Worm (Caenorhabditis elegans): ENCODE measurements around the gene hlh-6.
A peak's percentile ranks its signal among the peaks of the same experiment; 100 is the strongest.

Gene hlh-6

ce11 chrII:9653679-9654078, 39.1 kb upstream of the hlh-6 start, which contains the start of gene ZK1307.2:
ZK1307.2 (minus strand) TSS chrII:9653952.
- TF ChIP-seq skn-1 (tag; optimal IDR thresholded peaks at IDR 0.05), result no peak
- TF ChIP-seq unc-98 (GFP tag; IDR thresholded peaks at IDR 0.05), result no peak
- no peak for TF ChIP-seq nhr-77 (tag; optimal IDR thresholded peaks at IDR 0.05)
- TF ChIP-seq ceh-8 (GFP tag; optimal IDR thresholded peaks at IDR 0.05), result no peak

- TF ChIP-seq snu-23 (GFP tag; optimal IDR thresholded peaks at IDR 0.05), result no peak
- no peak for TF ChIP-seq nhr-85 (tag)
- no peak for TF ChIP-seq nhr-28 (tag; optimal IDR thresholded peaks at IDR 0.05)
- no peak for TF ChIP-seq swsn-7 (tag; optimal IDR thresholded peaks at IDR 0.05)
- TF ChIP-seq skn-1 (tag; optimal IDR thresholded peaks at IDR 0.05), result no peak
- no peak for TF ChIP-seq egl-27 (tag; optimal IDR thresholded peaks at IDR 0.05)
- no peak for TF ChIP-seq elt-3 (tag; optimal IDR thresholded peaks at IDR 0.05)
- TF ChIP-seq isw-1 (GFP tag; IDR thresholded peaks at IDR 0.05), result no peak
- TF ChIP-seq elt-2 (tag; optimal IDR thresholded peaks at IDR 0.05), result no peak
- TF ChIP-seq pqm-1 (tag; optimal IDR thresholded peaks at IDR 0.05), result no peak
- TF ChIP-seq nhr-90 (tag; optimal IDR thresholded peaks at IDR 0.05; ENCODE audit: poor library complexity), result no peak
- TF ChIP-seq aly-2 (tag; optimal IDR thresholded peaks at IDR 0.05), result no peak
- TF ChIP-seq ceh-88 (GFP tag; IDR thresholded peaks at IDR 0.05), result no peak
- TF ChIP-seq C16A3.4 (tag; optimal IDR thresholded peaks at IDR 0.05), result no peak
- no peak for TF ChIP-seq egl-13 (tag; optimal IDR thresholded peaks at IDR 0.05)
- TF ChIP-seq jun-1 (tag; optimal IDR thresholded peaks at IDR 0.05), result no peak
Measured at ce11 chrII:9652919-9653318, 38.3 kb upstream of the hlh-6 start, which contains the start of gene ZK1307.3. ZK1307.3 (minus strand) TSS chrII:9653019.

ce11 chrII:9651700-9652099, 37.1 kb upstream of the hlh-6 start, which contains the start of gene ZK1307.4:
ZK1307.4 (minus strand) TSS chrII:9651800.
- no peak for TF ChIP-seq pag-3 (tag; optimal IDR thresholded peaks at IDR 0.05; ENCODE audit: borderline replicate concordance, insufficient read depth)
- no peak for TF ChIP-seq lsy-2 (tag; optimal IDR thresholded peaks at IDR 0.05)
- TF ChIP-seq nhr-47 (tag; optimal IDR thresholded peaks at IDR 0.05), result no peak
- no peak for TF ChIP-seq C34B4.2 (tag; optimal IDR thresholded peaks at IDR 0.05)
- TF ChIP-seq fkh-4 (tag; optimal IDR thresholded peaks at IDR 0.05; ENCODE audit: borderline replicate concordance), result no peak

ce11 chrII:9649191-9649590, 34.6 kb upstream of the hlh-6 start, which contains the start of gene ZK1307.9:
ZK1307.9 (plus strand) TSS chrII:9649491.
- TF ChIP-seq alr-1 (tag; optimal IDR thresholded peaks at IDR 0.05; ENCODE audit: borderline replicate concordance) (no peak), lir-3 (tag; optimal IDR thresholded peaks at IDR 0.05; ENCODE audit: poor library complexity) (no peak), nhr-76 (tag; optimal IDR thresholded peaks at IDR 0.05) (no peak), elt-3 (tag; optimal IDR thresholded peaks at IDR 0.05) (no peak), jun-1 (tag; optimal IDR thresholded peaks at IDR 0.05) (no peak), unc-30 (tag; optimal IDR thresholded peaks at IDR 0.05) (no peak), sox-4 (tag; optimal IDR thresholded peaks at IDR 0.05) (no peak), hpl-2 (GFP tag; optimal IDR thresholded peaks at IDR 0.05) (no peak), dsc-1 (tag; optimal IDR thresholded peaks at IDR 0.05) (no peak), ceh-90 (tag; optimal IDR thresholded peaks at IDR 0.05) (no peak), egl-27 (tag; optimal IDR thresholded peaks at IDR 0.05) (no peak)

- no peak for TF ChIP-seq mab-9 (GFP tag; IDR thresholded peaks at IDR 0.05)
- peak; percentile 20 for TF ChIP-seq blmp-1 (tag; optimal IDR thresholded peaks at IDR 0.05)
- peak; percentile 40 for TF ChIP-seq nhr-71 (tag; optimal IDR thresholded peaks at IDR 0.05)
- TF ChIP-seq sox-4 (tag; optimal IDR thresholded peaks at IDR 0.05), result no peak
- peak; percentile 7 for TF ChIP-seq mep-1 (tag; optimal IDR thresholded peaks at IDR 0.05)
- TF ChIP-seq unc-98 (GFP tag; IDR thresholded peaks at IDR 0.05), result no peak
- peak; percentile 17 for TF ChIP-seq nhr-47 (tag; optimal IDR thresholded peaks at IDR 0.05)
- peak in 1 of 2 experiments; percentile 11 for TF ChIP-seq lsy-2 (tag; optimal IDR thresholded peaks at IDR 0.05)
- TF ChIP-seq nhr-20 (tag; optimal IDR thresholded peaks at IDR 0.05), result peak; percentile 39
- TF ChIP-seq nhr-19 (GFP tag; conservative IDR thresholded peaks at IDR 0.05), result no peak
- peak in 1 of 3 experiments; percentile 25 for TF ChIP-seq dpl-1 (GFP tag; optimal IDR thresholded peaks at IDR 0.05)
- no peak for TF ChIP-seq lin-39 (tag; optimal IDR thresholded peaks at IDR 0.05)
- TF ChIP-seq fkh-4 (tag; optimal IDR thresholded peaks at IDR 0.05; ENCODE audit: borderline replicate concordance), result no peak
- TF ChIP-seq efl-1 (optimal IDR thresholded peaks at IDR 0.05), result peak in 1 of 2 experiments; percentile 21
- peak; percentile 7 to 70 for TF ChIP-seq efl-1 (GFP tag; optimal IDR thresholded peaks at IDR 0.05 in 1 of 2)
- no peak for TF ChIP-seq sptf-1 (tag; optimal IDR thresholded peaks at IDR 0.05)
Measured at ce11 chrII:9646928-9647838, 32.6 kb upstream of the hlh-6 start, which contains the start of gene sqv-8. sqv-8 (plus strand) TSS chrII:9646978.

Measured in whole organism, L1 larva.